Worm (Caenorhabditis elegans): Measurements from ENCODE around the gene F47F2.1.

Gene F47F2.1

ce11 chrX:3866197-3866596, 12.1 kb upstream of the F47F2.1 start:
- no peak for TF ChIP-seq pag-3 (tag; optimal IDR thresholded peaks at IDR 0.05; ENCODE audit: borderline replicate concordance)
- no peak for TF ChIP-seq ceh-6 (GFP tag; optimal IDR thresholded peaks at IDR 0.05)
- no peak for TF ChIP-seq unc-3 (GFP tag; conservative IDR thresholded peaks at IDR 0.05)
- TF ChIP-seq unc-3 (tag; optimal IDR thresholded peaks at IDR 0.05) = no peak
- no peak for TF ChIP-seq rnt-1 (tag; optimal IDR thresholded peaks at IDR 0.05)
- TF ChIP-seq zip-5 (tag; optimal IDR thresholded peaks at IDR 0.05) = no peak
- TF ChIP-seq ttx-3 (tag; optimal IDR thresholded peaks at IDR 0.05) = no peak
- TF ChIP-seq hlh-6 (tag; optimal IDR thresholded peaks at IDR 0.05) = no peak
- no peak for TF ChIP-seq nhr-11 (tag; optimal IDR thresholded peaks at IDR 0.05)
- TF ChIP-seq fax-1 (tag; optimal IDR thresholded peaks at IDR 0.05) = no peak
- TF ChIP-seq C38D4.7 (GFP tag; optimal IDR thresholded peaks at IDR 0.05) = no peak
- no peak for TF ChIP-seq unc-55 (GFP tag; optimal IDR thresholded peaks at IDR 0.05)
- no peak for TF ChIP-seq ahr-1 (tag; optimal IDR thresholded peaks at IDR 0.05)
- TF ChIP-seq tbx-7 (tag; optimal IDR thresholded peaks at IDR 0.05) = no peak
- no peak for TF ChIP-seq ceh-45 (GFP tag; IDR thresholded peaks at IDR 0.05)
- no peak for TF ChIP-seq C08G9.2 (tag; optimal IDR thresholded peaks at IDR 0.05)
- TF ChIP-seq ztf-16 (tag; optimal IDR thresholded peaks at IDR 0.05) = no peak
- no peak for TF ChIP-seq ceh-22 (tag; optimal IDR thresholded peaks at IDR 0.05)
- no peak for TF ChIP-seq ceh-14 (tag; optimal IDR thresholded peaks at IDR 0.05)
- TF ChIP-seq ets-4 (tag; optimal IDR thresholded peaks at IDR 0.05) = no peak
- no peak for TF ChIP-seq elt-4 (tag; optimal IDR thresholded peaks at IDR 0.05)

- no peak for TF ChIP-seq ceh-9 (tag; optimal IDR thresholded peaks at IDR 0.05)
- TF ChIP-seq syd-9 (tag; optimal IDR thresholded peaks at IDR 0.05) = no peak
- no peak for TF ChIP-seq nhr-232 (tag; optimal IDR thresholded peaks at IDR 0.05)
- no peak for TF ChIP-seq ahr-1 (tag; optimal IDR thresholded peaks at IDR 0.05)
- no peak for TF ChIP-seq hlh-13 (GFP tag; optimal IDR thresholded peaks at IDR 0.05)
- no peak for TF ChIP-seq rnt-1 (tag; optimal IDR thresholded peaks at IDR 0.05)
- TF ChIP-seq lin-11 (tag; optimal IDR thresholded peaks at IDR 0.05) = no peak
- TF ChIP-seq ceh-14 (tag; optimal IDR thresholded peaks at IDR 0.05) = no peak
- no peak for TF ChIP-seq ceh-22 (tag; optimal IDR thresholded peaks at IDR 0.05)
- no peak for TF ChIP-seq ttx-3 (tag; optimal IDR thresholded peaks at IDR 0.05)
- TF ChIP-seq ceh-45 (GFP tag; IDR thresholded peaks at IDR 0.05) = no peak
- no peak for TF ChIP-seq ceh-31 (tag; optimal IDR thresholded peaks at IDR 0.05)
- TF ChIP-seq lim-6 (tag; optimal IDR thresholded peaks at IDR 0.05) = no peak
Observed at ce11 chrX:3867760-3868159, 10.6 kb upstream of the F47F2.1 start.

ce11 chrX:3871578-3872234, 6.6 kb upstream of the F47F2.1 start:
- TF ChIP-seq unc-86 (tag; optimal IDR thresholded peaks at IDR 0.05) = no peak
- no peak for TF ChIP-seq lim-6 (tag; optimal IDR thresholded peaks at IDR 0.05)
- no peak for TF ChIP-seq ahr-1 (tag; optimal IDR thresholded peaks at IDR 0.05)
- TF ChIP-seq unc-42 (tag; optimal IDR thresholded peaks at IDR 0.05) = peak; percentile 92
- no peak for TF ChIP-seq pha-4 (tag; optimal IDR thresholded peaks at IDR 0.05)
- TF ChIP-seq npax-4 (tag; optimal IDR thresholded peaks at IDR 0.05) = no peak

ce11 chrX:3873445-3873844, 4.9 kb upstream of the F47F2.1 start, which contains the start of gene lim-4:
Gene lim-4, minus strand, starts transcription at chrX:3873545.
- TF ChIP-seq npax-4 (tag; optimal IDR thresholded peaks at IDR 0.05) (no peak), dve-1 (tag; optimal IDR thresholded peaks at IDR 0.05) (no peak), nfya-1 (tag; optimal IDR thresholded peaks at IDR 0.05) (peak; percentile 45), unc-86 (tag; optimal IDR thresholded peaks at IDR 0.05) (no peak), tbx-2 (tag; optimal IDR thresholded peaks at IDR 0.05) (no peak), ahr-1 (tag; optimal IDR thresholded peaks at IDR 0.05) (no peak), ceh-30 (tag; optimal IDR thresholded peaks at IDR 0.05) (no peak), sdc-2 (tag; optimal IDR thresholded peaks at IDR 0.05) (no peak)
